Fruit fly (Drosophila melanogaster): ENCODE data around the gene CCT6.
A peak's percentile ranks its signal among the peaks of the same experiment; 100 is the strongest.

CCT6 gene

DNA sequence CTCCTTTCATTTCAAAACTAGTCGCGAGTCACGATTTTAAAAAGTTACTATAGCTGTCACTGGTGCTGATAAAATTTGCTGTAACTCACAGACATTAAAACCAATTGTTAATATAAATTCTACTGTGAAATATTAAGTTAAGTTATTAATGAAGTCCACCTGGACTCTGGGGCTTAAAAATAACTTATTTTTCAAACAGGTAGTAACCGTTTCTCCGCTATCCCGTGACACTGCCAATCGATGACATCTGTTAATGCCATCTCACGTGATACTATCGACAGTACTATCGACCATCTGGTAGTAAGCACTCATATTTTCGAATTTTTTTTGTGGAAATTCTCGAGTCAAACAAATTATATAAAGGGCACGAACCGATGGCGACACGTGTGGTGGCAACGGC is 12.5 kb upstream of the CCT6 start, which contains the start of the genes CG12379 and MagR (continued):
- TF ChIP-seq NfI (GFP tag; optimal IDR thresholded peaks at IDR 0.05) = peak; percentile 56
- TF ChIP-seq repo (GFP tag; optimal IDR thresholded peaks at IDR 0.05) = no peak
- peak; percentile 31 for TF ChIP-seq vfl (GFP tag; optimal IDR thresholded peaks at IDR 0.05)
- peak; percentile 36 for TF ChIP-seq Dp (GFP tag; optimal IDR thresholded peaks at IDR 0.05)
- TF ChIP-seq slp2 (GFP tag; optimal IDR thresholded peaks at IDR 0.05) = peak; percentile 42
- TF ChIP-seq CG8290 (GFP tag; optimal IDR thresholded peaks at IDR 0.05) = peak; percentile 29
- no peak for TF ChIP-seq CG8290 (tag; optimal IDR thresholded peaks at IDR 0.05)
- TF ChIP-seq CG32772 (GFP tag; IDR thresholded peaks at IDR 0.05) = peak; percentile 53; the same call in 1 of the 2 replicates
- TF ChIP-seq al (GFP tag; IDR thresholded peaks at IDR 0.05) = peak; percentile 65
- TF ChIP-seq pzg (GFP tag; optimal IDR thresholded peaks at IDR 0.05) = peak; percentile 58
- TF ChIP-seq NK7.1 (GFP tag; optimal IDR thresholded peaks at IDR 0.05) = peak; percentile 27
- 0 out of 4 replicates have a peak, but pooled peaks have one; percentile 67 for TF ChIP-seq chinmo (GFP tag; IDR thresholded peaks at IDR 0.05; ENCODE audit: partially characterized antibody)
- TF ChIP-seq dati (GFP tag; IDR thresholded peaks at IDR 0.05) = no peak
- TF ChIP-seq ken (GFP tag; IDR thresholded peaks at IDR 0.05) = no peak
- TF ChIP-seq CG17186 (GFP tag; optimal IDR thresholded peaks at IDR 0.05) = peak; percentile 7
- no peak for TF ChIP-seq CG9797 (GFP tag; optimal IDR thresholded peaks at IDR 0.05)
- no peak for TF ChIP-seq CG11723 (GFP tag; optimal IDR thresholded peaks at IDR 0.05)
- peak; percentile 3 for TF ChIP-seq CG12942 (GFP tag; optimal IDR thresholded peaks at IDR 0.05)
- peak; percentile 91 for TF ChIP-seq BEAF-32 (GFP tag; optimal IDR thresholded peaks at IDR 0.05)
- peak in 1 of 2 experiments; percentile 48 for TF ChIP-seq insv (GFP tag; optimal IDR thresholded peaks at IDR 0.05)
- TF ChIP-seq CG13424 (tag; optimal IDR thresholded peaks at IDR 0.05) = peak; percentile 71
- TF ChIP-seq CG9609 (GFP tag; optimal IDR thresholded peaks at IDR 0.05) = peak; percentile 31
- peak; percentile 79 for TF ChIP-seq nerfin-1 (tag; optimal IDR thresholded peaks at IDR 0.05)
- no peak; the same call in 1 of the 2 replicates for TF ChIP-seq CG11085 (GFP tag; IDR thresholded peaks at IDR 0.05)
- no peak for TF ChIP-seq dan (GFP tag; IDR thresholded peaks at IDR 0.05)
- no peak for TF ChIP-seq CG10959 (GFP tag; IDR thresholded peaks at IDR 0.05)
- peak; percentile 70 for TF ChIP-seq grau (tag; optimal IDR thresholded peaks at IDR 0.05)
- TF ChIP-seq Kr (GFP tag; optimal IDR thresholded peaks at IDR 0.05) = no peak
- TF ChIP-seq Fer3 (tag; optimal IDR thresholded peaks at IDR 0.05) = peak; percentile 66
- no peak for TF ChIP-seq CG8765 (GFP tag; IDR thresholded peaks at IDR 0.05)
- peak; percentile 28; the same call in 1 of the 2 replicates for TF ChIP-seq CG10366 (GFP tag; IDR thresholded peaks at IDR 0.05)
- TF ChIP-seq Xbp1 (GFP tag; optimal IDR thresholded peaks at IDR 0.05) = peak; percentile 56
- TF ChIP-seq crp (GFP tag; optimal IDR thresholded peaks at IDR 0.05) = peak; percentile 25 to 82
- no peak for TF ChIP-seq GATAe (GFP tag; conservative IDR thresholded peaks at IDR 0.05)
- TF ChIP-seq Eip74EF (GFP tag; optimal IDR thresholded peaks at IDR 0.05) = no peak
- no peak for TF ChIP-seq CG10431 (GFP tag; optimal IDR thresholded peaks at IDR 0.05)
- TF ChIP-seq Max (GFP tag; optimal IDR thresholded peaks at IDR 0.05) = peak; percentile 28
- TF ChIP-seq shn (GFP tag; optimal IDR thresholded peaks at IDR 0.05) = peak; percentile 7
- peak; percentile 67; the same call in 2 of the 3 replicates for TF ChIP-seq CG6791 (GFP tag; IDR thresholded peaks at IDR 0.05; ENCODE audit: partially characterized antibody)
- peak; percentile 87 for TF ChIP-seq Sry-β (GFP tag; optimal IDR thresholded peaks at IDR 0.05)
- TF ChIP-seq her (GFP tag; optimal IDR thresholded peaks at IDR 0.05) = no peak
- TF ChIP-seq CG11398 (GFP tag; optimal IDR thresholded peaks at IDR 0.05) = peak; percentile 29
- no peak for TF ChIP-seq CG13894 (tag; optimal IDR thresholded peaks at IDR 0.05)
- no peak for TF ChIP-seq seq (GFP tag; IDR thresholded peaks at IDR 0.05)
- TF ChIP-seq CG18262 (tag; optimal IDR thresholded peaks at IDR 0.05) = peak; percentile 43
- peak; percentile 18 for TF ChIP-seq disco-r (GFP tag; optimal IDR thresholded peaks at IDR 0.05)
- TF ChIP-seq CG8924 (tag; optimal IDR thresholded peaks at IDR 0.05) = peak; percentile 48
- TF ChIP-seq CG15696 (tag; optimal IDR thresholded peaks at IDR 0.05) = peak; percentile 59
- TF ChIP-seq pan (optimal IDR thresholded peaks at IDR 0.05) = no peak
- TF ChIP-seq pan (GFP tag; optimal IDR thresholded peaks at IDR 0.05 in 1 of 2, IDR thresholded peaks at IDR 0.05 in 1 of 2) = no peak

Data from whole organism, embryonic.